Worm (Caenorhabditis elegans): ENCODE data around the gene col-158.

Gene col-158

DNA sequence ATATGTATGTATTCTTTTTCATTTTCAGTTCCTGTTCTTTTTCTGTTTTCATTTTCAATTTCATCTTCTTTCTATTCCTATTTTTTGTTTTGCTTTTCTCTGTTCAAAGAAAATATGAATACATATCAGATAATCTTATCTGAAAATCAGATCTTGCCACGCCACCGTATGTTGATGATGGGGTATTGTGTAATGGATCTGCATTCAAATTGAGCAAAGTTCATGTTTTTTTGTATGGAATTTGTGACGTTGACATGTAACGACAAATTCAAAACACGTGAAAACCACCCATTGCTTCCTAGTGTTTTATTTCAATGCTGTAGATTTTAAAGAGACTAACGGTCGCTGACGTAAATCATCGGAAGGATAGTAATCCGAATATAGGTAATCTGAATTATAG is 28.9 kb downstream of the col-158 start:
- TF ChIP-seq hlh-1 (tag; optimal IDR thresholded peaks at IDR 0.05) (no peak), elt-1 (tag; optimal IDR thresholded peaks at IDR 0.05; ENCODE audit: borderline replicate concordance, insufficient read depth) (peak; percentile 77), lin-32 (GFP tag; optimal IDR thresholded peaks at IDR 0.05) (no peak), ces-1 (GFP tag; optimal IDR thresholded peaks at IDR 0.05) (no peak), ceh-43 (GFP tag; optimal IDR thresholded peaks at IDR 0.05) (no peak), mep-1 (tag; optimal IDR thresholded peaks at IDR 0.05) (no peak), pha-4 (tag; optimal IDR thresholded peaks at IDR 0.05) (no peak), nhr-28 (tag; optimal IDR thresholded peaks at IDR 0.05) (no peak)

DNA sequence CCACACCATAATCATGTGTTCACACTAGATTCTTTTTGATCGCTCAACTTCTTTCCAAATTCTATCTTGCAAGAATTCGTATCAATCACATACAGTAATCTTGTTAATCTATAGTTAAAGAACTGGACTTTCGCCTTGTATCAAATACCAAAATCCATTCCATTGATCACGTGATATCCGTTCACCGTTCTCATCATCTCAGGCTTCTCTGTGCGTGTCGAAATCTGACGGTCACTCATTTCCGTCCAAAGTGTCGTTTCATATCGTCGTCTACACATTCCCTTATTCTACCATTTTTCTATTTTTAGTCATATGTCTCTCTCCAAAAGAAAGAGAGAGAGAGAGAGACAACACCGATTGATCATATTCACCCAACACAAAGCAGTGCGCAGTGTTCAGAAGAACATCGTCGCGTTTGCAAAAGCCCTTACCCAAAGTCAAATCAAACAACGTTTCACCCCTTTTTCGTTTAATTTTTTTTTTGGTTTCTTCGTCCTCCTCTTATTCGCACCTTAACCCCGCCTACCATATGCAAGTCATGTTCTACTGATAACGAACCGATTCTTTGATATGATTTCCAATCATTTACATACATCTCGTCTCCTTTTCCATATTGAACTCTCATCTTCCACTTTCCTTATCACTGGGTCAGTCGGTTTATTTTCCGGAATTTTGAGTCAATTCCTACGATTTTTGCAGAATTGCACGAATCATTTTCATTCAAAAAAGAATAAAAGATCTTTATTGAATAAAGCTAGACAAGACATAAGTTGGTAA is 29.9 kb downstream of the col-158 start:
- TF ChIP-seq mep-1 (tag; optimal IDR thresholded peaks at IDR 0.05) (no peak), unc-120 (tag; optimal IDR thresholded peaks at IDR 0.05; ENCODE audit: poor library complexity, severe bottlenecking) (no peak), lsy-2 (tag; optimal IDR thresholded peaks at IDR 0.05) (no peak), sem-2 (GFP tag; optimal IDR thresholded peaks at IDR 0.05) (no peak), pha-4 (tag; optimal IDR thresholded peaks at IDR 0.05) (no peak), mls-2 (tag; optimal IDR thresholded peaks at IDR 0.05) (no peak), flh-1 (GFP tag; optimal IDR thresholded peaks at IDR 0.05) (no peak), unc-62 (GFP tag; optimal IDR thresholded peaks at IDR 0.05) (no peak), mab-5 (tag; optimal IDR thresholded peaks at IDR 0.05) (no peak), unc-39 (tag; optimal IDR thresholded peaks at IDR 0.05) (no peak), elt-3 (tag; optimal IDR thresholded peaks at IDR 0.05) (no peak), snpc-4 (tag; optimal IDR thresholded peaks at IDR 0.05) (no peak), blmp-1 (tag; optimal IDR thresholded peaks at IDR 0.05) (no peak), ceh-43 (GFP tag; optimal IDR thresholded peaks at IDR 0.05) (no peak)

DNA sequence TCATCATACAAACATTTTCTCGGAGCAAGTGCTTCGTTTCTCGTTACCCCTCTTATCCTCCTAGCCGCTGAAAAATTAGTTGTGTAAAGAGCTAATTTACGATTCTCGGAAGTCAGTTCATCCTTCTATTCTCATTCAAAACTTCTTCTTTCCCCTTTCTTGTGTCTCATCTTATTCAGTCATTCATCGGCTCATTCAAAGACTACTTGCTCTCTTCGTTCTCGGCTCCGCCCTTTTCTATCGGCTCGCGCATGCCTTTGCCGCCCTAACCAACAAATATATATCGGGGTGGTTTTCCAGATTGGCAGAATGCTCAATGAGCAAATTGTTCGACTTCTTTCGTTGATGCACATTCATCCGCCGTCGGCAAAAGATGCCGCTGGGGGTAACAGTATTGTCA is 31.0 kb downstream of the col-158 start, which contains the start of gene R13H4.5:
TSS of gene R13H4.5 (plus strand) at position 301 of the 400 bp plus-strand sequence.
- TF ChIP-seq sem-2 (GFP tag; optimal IDR thresholded peaks at IDR 0.05) (no peak), nhr-28 (tag; optimal IDR thresholded peaks at IDR 0.05) (no peak), M03D4.4 (tag; optimal IDR thresholded peaks at IDR 0.05) (no peak), mab-5 (tag; optimal IDR thresholded peaks at IDR 0.05) (no peak), ces-1 (GFP tag; optimal IDR thresholded peaks at IDR 0.05) (no peak), lsy-2 (tag; optimal IDR thresholded peaks at IDR 0.05) (no peak), unc-39 (tag; optimal IDR thresholded peaks at IDR 0.05) (no peak), pha-4 (tag; optimal IDR thresholded peaks at IDR 0.05) (no peak), unc-62 (GFP tag; optimal IDR thresholded peaks at IDR 0.05) (no peak), elt-3 (tag; optimal IDR thresholded peaks at IDR 0.05) (no peak), cnd-1 (tag; optimal IDR thresholded peaks at IDR 0.05) (no peak), nhr-2 (tag; optimal IDR thresholded peaks at IDR 0.05) (no peak), flh-1 (GFP tag; optimal IDR thresholded peaks at IDR 0.05) (no peak)

DNA sequence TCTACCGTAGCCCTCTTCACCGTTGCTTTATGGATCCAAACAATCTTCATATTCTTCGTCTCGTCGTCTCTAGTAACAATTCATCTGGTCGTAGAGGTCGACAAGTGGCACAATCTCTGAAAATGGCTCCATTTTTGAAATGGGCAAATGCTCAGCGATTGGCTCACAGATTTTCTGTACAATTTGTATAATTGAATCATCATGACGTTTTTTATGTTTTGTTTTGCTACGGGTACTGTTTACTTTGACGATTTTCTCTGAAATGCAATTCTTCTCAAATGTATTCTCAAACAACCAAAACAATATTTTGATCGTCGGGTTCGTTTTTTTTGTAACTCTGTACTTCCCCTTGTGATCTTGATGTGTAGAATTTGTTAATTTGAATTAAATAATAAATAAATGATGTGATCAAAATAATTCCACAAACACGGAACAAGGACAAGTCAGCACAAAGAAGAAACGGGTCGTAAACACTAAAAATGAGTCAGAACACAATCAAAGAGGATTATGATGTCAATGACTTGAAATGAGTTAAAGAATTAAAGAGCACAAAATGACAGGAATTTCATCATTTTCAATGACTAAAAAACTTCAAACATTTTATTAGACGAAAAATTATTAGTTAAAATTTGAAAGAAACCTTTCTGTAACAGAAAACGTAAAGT is 32.6 kb downstream of the col-158 start:
- TF ChIP-seq nhr-2 (tag; optimal IDR thresholded peaks at IDR 0.05) = no peak
- no peak for TF ChIP-seq hlh-1 (tag; optimal IDR thresholded peaks at IDR 0.05)
- TF ChIP-seq M03D4.4 (tag; optimal IDR thresholded peaks at IDR 0.05) = no peak
- TF ChIP-seq lin-32 (GFP tag; optimal IDR thresholded peaks at IDR 0.05) = no peak

DNA sequence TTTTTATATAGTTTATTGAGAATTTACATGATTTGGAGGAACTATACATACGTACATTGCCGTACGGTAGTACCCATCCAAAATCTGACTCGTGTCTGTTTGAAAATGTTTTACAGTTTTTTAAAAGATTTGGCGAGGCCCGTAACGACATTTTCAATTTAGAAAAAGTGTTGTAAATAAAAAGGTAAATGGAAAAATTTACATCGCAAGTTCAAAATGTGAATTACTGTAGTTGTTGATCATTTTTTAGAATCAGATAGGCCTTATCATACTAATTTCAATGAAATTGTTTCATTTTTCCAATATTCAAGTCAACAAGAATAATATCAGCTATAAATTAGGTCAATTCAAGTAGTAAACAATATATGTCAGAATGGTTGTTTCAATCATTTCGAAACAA is 33.4 kb downstream of the col-158 start, which contains the start of gene R13H4.6:
TSS of gene R13H4.6 (plus strand) at position 301 of the 400 bp plus-strand sequence.
- TF ChIP-seq cnd-1 (tag; optimal IDR thresholded peaks at IDR 0.05) (no peak), hlh-1 (tag; optimal IDR thresholded peaks at IDR 0.05) (no peak), mls-2 (tag; optimal IDR thresholded peaks at IDR 0.05) (no peak), elt-1 (tag; optimal IDR thresholded peaks at IDR 0.05; ENCODE audit: borderline replicate concordance, insufficient read depth) (no peak), lsy-2 (tag; optimal IDR thresholded peaks at IDR 0.05) (no peak), sem-2 (GFP tag; optimal IDR thresholded peaks at IDR 0.05) (no peak), elt-3 (tag; optimal IDR thresholded peaks at IDR 0.05) (no peak)

DNA sequence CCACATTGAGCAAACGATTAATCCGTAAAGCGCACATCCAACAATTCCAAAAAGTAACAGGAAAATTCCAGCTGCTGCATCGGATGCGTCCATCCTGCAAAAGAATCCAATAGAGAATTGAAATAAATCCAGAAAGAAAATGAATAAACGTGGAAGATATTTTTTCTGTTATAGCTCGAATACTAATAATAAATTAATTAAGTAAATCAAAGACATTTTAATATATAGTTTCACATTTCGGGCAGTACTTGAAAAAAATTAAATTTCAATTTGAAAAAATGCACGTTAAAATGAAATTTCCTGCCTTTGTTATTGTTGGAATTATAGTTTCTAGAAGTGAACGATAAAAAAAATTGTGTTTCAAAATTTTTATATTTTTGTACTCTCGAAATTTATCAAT is 38.8 kb downstream of the col-158 start, which contains the start of gene R13H4.7:
TSS of gene R13H4.7 (minus strand) at position 101 of the 400 bp plus-strand sequence.
- no peak for TF ChIP-seq hlh-1 (tag; optimal IDR thresholded peaks at IDR 0.05)
- no peak for TF ChIP-seq nhr-2 (tag; optimal IDR thresholded peaks at IDR 0.05)
- no peak for TF ChIP-seq ham-2 (GFP tag; optimal IDR thresholded peaks at IDR 0.05)
- no peak for TF ChIP-seq zip-8 (tag; optimal IDR thresholded peaks at IDR 0.05)
- TF ChIP-seq elt-1 (tag; optimal IDR thresholded peaks at IDR 0.05; ENCODE audit: borderline replicate concordance, insufficient read depth) = no peak
- TF ChIP-seq ceh-43 (GFP tag; optimal IDR thresholded peaks at IDR 0.05) = no peak
- TF ChIP-seq ces-1 (GFP tag; optimal IDR thresholded peaks at IDR 0.05) = no peak
- no peak for TF ChIP-seq flh-1 (GFP tag; optimal IDR thresholded peaks at IDR 0.05)
- no peak for TF ChIP-seq M03D4.4 (tag; optimal IDR thresholded peaks at IDR 0.05)
- no peak for TF ChIP-seq unc-120 (tag; optimal IDR thresholded peaks at IDR 0.05; ENCODE audit: poor library complexity, severe bottlenecking)
- no peak for TF ChIP-seq lin-32 (GFP tag; optimal IDR thresholded peaks at IDR 0.05)
- no peak for TF ChIP-seq mls-2 (tag; optimal IDR thresholded peaks at IDR 0.05)
- no peak for TF ChIP-seq tbx-8 (GFP tag; optimal IDR thresholded peaks at IDR 0.05)
- no peak for TF ChIP-seq nhr-76 (tag; optimal IDR thresholded peaks at IDR 0.05)
- TF ChIP-seq ztf-11 (tag; optimal IDR thresholded peaks at IDR 0.05) = no peak
- TF ChIP-seq unc-62 (GFP tag; optimal IDR thresholded peaks at IDR 0.05) = no peak
- TF ChIP-seq sptf-1 (tag; optimal IDR thresholded peaks at IDR 0.05) = no peak
- TF ChIP-seq elt-3 (tag; optimal IDR thresholded peaks at IDR 0.05) = no peak
- no peak for TF ChIP-seq snpc-4 (tag; optimal IDR thresholded peaks at IDR 0.05)

All from whole organism, mixed stage, embryonic.